Worm (Caenorhabditis elegans): ENCODE measurements around the gene nck-1.

DNA sequence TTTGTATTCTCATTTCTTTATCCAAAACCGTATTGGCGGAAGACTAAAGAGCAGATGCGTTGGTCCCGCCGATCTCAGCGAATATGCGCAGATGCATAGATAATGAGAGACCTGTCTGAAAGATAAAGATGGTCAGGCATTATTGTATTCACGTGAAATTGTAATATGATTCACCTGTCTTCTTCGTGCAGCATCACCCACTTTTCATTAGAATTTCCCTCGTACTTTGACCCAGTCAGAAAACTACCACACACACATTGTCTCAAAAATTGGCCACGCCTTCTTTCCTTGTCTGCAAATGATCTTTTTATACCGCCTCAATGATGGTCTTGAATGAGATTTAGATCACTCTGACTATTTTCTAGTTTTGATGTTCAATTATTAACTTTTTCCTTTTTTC lies 7.2 kb downstream of the nck-1 start:
- TF ChIP-seq ets-7 (tag; optimal IDR thresholded peaks at IDR 0.05) (no peak), flt-1 (GFP tag; IDR thresholded peaks at IDR 0.05) (no peak), aly-1 (tag; optimal IDR thresholded peaks at IDR 0.05) (no peak), ama-1 (optimal IDR thresholded peaks at IDR 0.05) (no peak), ceh-13 (GFP tag; optimal IDR thresholded peaks at IDR 0.05) (no peak), tra-4 (tag; optimal IDR thresholded peaks at IDR 0.05) (no peak), pes-1 (GFP tag; IDR thresholded peaks at IDR 0.05) (no peak)
